Fruit fly (Drosophila melanogaster) whole organism, embryonic: ENCODE measurements around the gene dally.

Source experiments
- CG10543 ChIP-seq: fragments of 200-800 bp; sonication (Bioruptor generic); optimal IDR thresholded peaks from 3 replicates; lab custom pipeline; 2017; ENCODE audit warnings: missing biosample characterization, mild to moderate bottlenecking, missing genetic modification characterization, moderate library complexity
- CG11093 ChIP-seq: fragments of 200-800 bp; sonication (Bioruptor generic); IDR thresholded peaks from 3 replicates; pipeline ENCODE4 v1.3.6; 2022; ENCODE audit warnings: missing biosample characterization, missing genetic modification characterization
- CG11456 ChIP-seq: fragments of 200-800 bp; sonication (Bioruptor generic); IDR thresholded peaks from 3 replicates; pipeline ENCODE4 v1.3.6; 2022; ENCODE audit warnings: missing biosample characterization, missing genetic modification characterization
- CG12071 ChIP-seq: fragments of 200-800 bp; sonication (Bioruptor generic); optimal IDR thresholded peaks from 3 replicates; lab custom pipeline; 2018; ENCODE audit warnings: missing biosample characterization, mild to moderate bottlenecking, missing genetic modification characterization
- CG12236 ChIP-seq: fragments of 200-800 bp; sonication (Bioruptor generic); optimal IDR thresholded peaks from 2 replicates; lab custom pipeline; 2016; ENCODE audit warnings: missing biosample characterization, missing genetic modification characterization
- CG12659 ChIP-seq: fragments of 200-800 bp; sonication (Bioruptor generic); optimal IDR thresholded peaks from 3 replicates; lab custom pipeline; 2017; ENCODE audit warnings: mild to moderate bottlenecking, missing biosample characterization, missing genetic modification reagents, missing genetic modification characterization
- CG13296 ChIP-seq: fragments of 200-800 bp; sonication (Bioruptor generic); optimal IDR thresholded peaks from 3 replicates; lab custom pipeline; 2018; ENCODE audit warnings: missing biosample characterization, mild to moderate bottlenecking, missing genetic modification characterization
- CG15696 ChIP-seq: fragments of 200-800 bp; sonication (Bioruptor generic); optimal IDR thresholded peaks from 2 replicates; lab custom pipeline; 2019; ENCODE audit warnings: missing biosample characterization, mild to moderate bottlenecking, missing genetic modification characterization, moderate library complexity
- CG1603 ChIP-seq: fragments of 200-800 bp; sonication (Bioruptor generic); optimal IDR thresholded peaks from 2 replicates; lab custom pipeline; 2019; ENCODE audit warnings: missing biosample characterization, mild to moderate bottlenecking, missing genetic modification characterization, moderate library complexity
- CG2116 ChIP-seq: fragments of 200-800 bp; sonication (Bioruptor generic); optimal IDR thresholded peaks from 3 replicates; lab custom pipeline; 2018; ENCODE audit warnings: missing biosample characterization, mild to moderate bottlenecking, missing genetic modification characterization
- CG2678 ChIP-seq: fragments of 200-800 bp; sonication (Bioruptor generic); optimal IDR thresholded peaks from 3 replicates; lab custom pipeline; 2019; ENCODE audit warnings: missing biosample characterization, mild to moderate bottlenecking, missing genetic modification characterization, moderate library complexity
- CG2875 ChIP-seq: fragments of 200-800 bp; sonication (Bioruptor generic); optimal IDR thresholded peaks from 2 replicates; lab custom pipeline; 2017; ENCODE audit warnings: missing biosample characterization, mild to moderate bottlenecking, missing genetic modification characterization, missing genetic modification reagents
- CG31365 ChIP-seq: fragments of 200-800 bp; sonication (Bioruptor generic); optimal IDR thresholded peaks from 2 replicates; lab custom pipeline; 2018; ENCODE audit warnings: missing biosample characterization, mild to moderate bottlenecking, missing genetic modification characterization
- CG4404 ChIP-seq: fragments of 200-800 bp; sonication (Bioruptor generic); IDR thresholded peaks from 2 replicates; pipeline ENCODE4 v1.3.6; 2022; ENCODE audit warnings: missing biosample characterization, missing genetic modification characterization
- CG4707 ChIP-seq: fragments of 200-800 bp; sonication (Bioruptor generic); optimal IDR thresholded peaks from 2 replicates; lab custom pipeline; 2018; ENCODE audit warnings: missing biosample characterization, mild to moderate bottlenecking, missing genetic modification characterization, moderate library complexity
- CG5180 ChIP-seq: fragments of 200-800 bp; sonication (Bioruptor generic); optimal IDR thresholded peaks from 3 replicates; lab custom pipeline; 2017; ENCODE audit warnings: missing biosample characterization, missing genetic modification characterization, mild to moderate bottlenecking, moderate library complexity, missing genetic modification reagents
- CG6254 ChIP-seq: fragments of 200-800 bp; sonication (Bioruptor generic); optimal IDR thresholded peaks from 3 replicates; lab custom pipeline; 2017; ENCODE audit warnings: mild to moderate bottlenecking, missing biosample characterization, missing genetic modification reagents, missing genetic modification characterization
- CG6813 ChIP-seq: fragments of 200-800 bp; sonication (Bioruptor generic); optimal IDR thresholded peaks from 2 replicates; lab custom pipeline; 2017; ENCODE audit warnings: missing biosample characterization, missing genetic modification characterization, mild to moderate bottlenecking, moderate library complexity, missing genetic modification reagents
- CG7271 ChIP-seq: fragments of 200-800 bp; sonication (Bioruptor generic); optimal IDR thresholded peaks from 2 replicates; lab custom pipeline; 2018; ENCODE audit warnings: missing biosample characterization, mild to moderate bottlenecking, missing genetic modification characterization, moderate library complexity
- CG7556 ChIP-seq: fragments of 200-800 bp; sonication (Bioruptor generic); optimal IDR thresholded peaks from 2 replicates; lab custom pipeline; 2017; ENCODE audit warnings: missing biosample characterization, mild to moderate bottlenecking, missing genetic modification characterization
- CG9215 ChIP-seq: fragments of 200-800 bp; sonication (Bioruptor generic); IDR thresholded peaks from 2 replicates; pipeline ENCODE4 v1.3.6; 2022; ENCODE audit warnings: missing biosample characterization, missing genetic modification characterization
- CG9609 ChIP-seq: fragments of 200-800 bp; sonication (Bioruptor generic); optimal IDR thresholded peaks from 3 replicates; lab custom pipeline; 2016; ENCODE audit warnings: missing biosample characterization, missing genetic modification characterization
- CTCF ChIP-seq: fragments of 200-800 bp; sonication (Bioruptor generic); optimal IDR thresholded peaks from 2 replicates; lab custom pipeline; 2017; ENCODE audit warnings: missing biosample characterization, mild to moderate bottlenecking, missing genetic modification characterization, moderate library complexity
- CrebB ChIP-seq: fragments of 200-800 bp; sonication (Bioruptor generic); optimal IDR thresholded peaks from 3 replicates; lab custom pipeline; 2018; ENCODE audit warnings: missing biosample characterization, mild to moderate bottlenecking, missing genetic modification characterization
- Dll ChIP-seq: fragments of 200-800 bp; sonication (Bioruptor generic); IDR thresholded peaks from 4 replicates; pipeline ENCODE4 v1.3.6; 2022; ENCODE audit warnings: missing biosample characterization, missing genetic modification characterization; ENCODE audit not compliant: partially characterized antibody
- Dp ChIP-seq: fragments of 200-800 bp; sonication (Bioruptor generic); optimal IDR thresholded peaks from 2 replicates; lab custom pipeline; 2018; ENCODE audit warnings: missing biosample characterization, mild to moderate bottlenecking, missing genetic modification characterization, moderate library complexity
- H2.0 ChIP-seq: fragments of 200-800 bp; sonication (Bioruptor generic); IDR thresholded peaks from 2 replicates; pipeline ENCODE4 v1.3.6; 2022; ENCODE audit warnings: missing biosample characterization, missing genetic modification characterization
- HHEX ChIP-seq: fragments of 200-800 bp; sonication (Bioruptor generic); optimal IDR thresholded peaks from 3 replicates; lab custom pipeline; 2017; ENCODE audit warnings: missing biosample characterization, mild to moderate bottlenecking, missing genetic modification characterization, missing genetic modification reagents
- HLH3B ChIP-seq: fragments of 200-800 bp; sonication (Bioruptor generic); IDR thresholded peaks from 2 replicates; pipeline ENCODE4 v1.3.6; 2022; ENCODE audit warnings: missing biosample characterization, missing genetic modification characterization
- Jarid2 ChIP-seq: fragments of 200-800 bp; sonication (Bioruptor generic); optimal IDR thresholded peaks from 3 replicates; lab custom pipeline; 2017; ENCODE audit warnings: mild to moderate bottlenecking, missing biosample characterization, missing genetic modification reagents, missing genetic modification characterization
- NC2α ChIP-seq: fragments of 200-800 bp; sonication (Bioruptor generic); optimal IDR thresholded peaks from 2 replicates; lab custom pipeline; 2016; ENCODE audit warnings: missing biosample characterization, missing genetic modification characterization
- Sin3A ChIP-seq: fragments of >200 bp; optimal IDR thresholded peaks from 2 replicates; lab custom pipeline; 2018
- Sox100B ChIP-seq: fragments of 200-800 bp; sonication (Bioruptor generic); optimal IDR thresholded peaks from 3 replicates; lab custom pipeline; 2018; ENCODE audit warnings: missing biosample characterization, mild to moderate bottlenecking, missing genetic modification characterization
- Stat92E ChIP-seq, 3 experiments: fragments of >200 bp in 2 of 3; fragments of 200-800 bp in 1 of 3; sonication (Bioruptor generic) in 1 of 3; optimal IDR thresholded peaks; 2 replicates each; lab custom pipeline; 2017 to 2019; ENCODE audit warnings: missing biosample characterization in 3 of 3, missing genetic modification characterization in 3 of 3, mild to moderate bottlenecking in 1 of 3, moderate library complexity in 1 of 3
- ac ChIP-seq: fragments of 200-800 bp; sonication (Bioruptor generic); optimal IDR thresholded peaks from 3 replicates; lab custom pipeline; 2017; ENCODE audit warnings: missing biosample characterization, mild to moderate bottlenecking, missing genetic modification characterization
- ase ChIP-seq: fragments of 200-800 bp; sonication (Bioruptor generic); IDR thresholded peaks from 3 replicates; pipeline ENCODE4 v1.3.6; 2022; ENCODE audit warnings: missing biosample characterization, missing genetic modification characterization
- caup ChIP-seq: fragments of 200-800 bp; sonication (Bioruptor generic); optimal IDR thresholded peaks from 3 replicates; lab custom pipeline; 2017; ENCODE audit warnings: missing biosample characterization, mild to moderate bottlenecking, missing genetic modification characterization, moderate library complexity; ENCODE audit not compliant: severe bottlenecking
- cg ChIP-seq: fragments of 200-800 bp; sonication (Bioruptor generic); optimal IDR thresholded peaks from 3 replicates; lab custom pipeline; 2019; ENCODE audit warnings: missing biosample characterization, mild to moderate bottlenecking, missing genetic modification characterization, moderate library complexity
- dm ChIP-seq: fragments of 200-800 bp; sonication (Bioruptor generic); optimal IDR thresholded peaks from 3 replicates; lab custom pipeline; 2016; ENCODE audit warnings: missing biosample characterization, missing genetic modification characterization
- grau ChIP-seq: fragments of 200-800 bp; optimal IDR thresholded peaks from 3 replicates; lab custom pipeline; 2019; ENCODE audit warnings: missing biosample characterization, mild to moderate bottlenecking, missing genetic modification characterization, moderate library complexity
- gsb-n ChIP-seq: fragments of 200-800 bp; sonication (Bioruptor generic); optimal IDR thresholded peaks from 3 replicates; lab custom pipeline; 2018; ENCODE audit warnings: missing biosample characterization, mild to moderate bottlenecking, missing genetic modification characterization
- lola ChIP-seq, 3 experiments: fragments of >200 bp in 2 of 3; fragments of 200-800 bp in 1 of 3; sonication (Bioruptor generic) in 1 of 3; optimal IDR thresholded peaks; 2 replicates each; lab custom pipeline; 2017 to 2019; ENCODE audit warnings: missing biosample characterization in 3 of 3, missing genetic modification characterization in 3 of 3, mild to moderate bottlenecking in 1 of 3, moderate library complexity in 1 of 3
- peb ChIP-seq: fragments of 200-800 bp; sonication (Bioruptor generic); IDR thresholded peaks from 2 replicates; pipeline ENCODE4 v1.3.6; 2022; ENCODE audit warnings: missing biosample characterization, missing genetic modification characterization
- pita ChIP-seq: fragments of 200-800 bp; sonication (Bioruptor generic); optimal IDR thresholded peaks from 2 replicates; lab custom pipeline; 2017; ENCODE audit warnings: missing biosample characterization, mild to moderate bottlenecking, missing genetic modification characterization
- row ChIP-seq: fragments of 200-800 bp; sonication (Bioruptor generic); IDR thresholded peaks from 3 replicates; pipeline ENCODE4 v1.3.6; 2022; ENCODE audit warnings: missing biosample characterization, missing genetic modification characterization
- sens ChIP-seq: fragments of 200-800 bp; sonication (Bioruptor generic); peaks from one replicate; lab custom pipeline; 2016; ENCODE audit warnings: missing biosample characterization, missing genetic modification characterization
- so ChIP-seq: fragments of 200-800 bp; sonication (Bioruptor generic); IDR thresholded peaks from 3 replicates; pipeline ENCODE4 v1.3.6; 2022; ENCODE audit warnings: missing biosample characterization, missing genetic modification characterization
- sqz ChIP-seq: fragments of 200-800 bp; sonication (Bioruptor generic); optimal IDR thresholded peaks from 3 replicates; lab custom pipeline; 2018; ENCODE audit warnings: missing biosample characterization, mild to moderate bottlenecking, missing genetic modification characterization
- tll ChIP-seq, 2 experiments: fragments of 200-800 bp in 1 of 2; fragments of >200 bp in 1 of 2; sonication (Bioruptor generic) in 1 of 2; optimal IDR thresholded peaks; 2 replicates each; lab custom pipeline; 2017 to 2019; ENCODE audit warnings: missing biosample characterization in 2 of 2, missing genetic modification characterization in 2 of 2, mild to moderate bottlenecking in 1 of 2, moderate library complexity in 1 of 2
- wdn ChIP-seq: fragments of 200-800 bp; sonication (Bioruptor generic); IDR thresholded peaks from 2 replicates; pipeline ENCODE4 v1.3.6; 2022; ENCODE audit warnings: missing biosample characterization, missing genetic modification characterization
- zfh1 ChIP-seq: fragments of 200-800 bp; sonication (Bioruptor generic); IDR thresholded peaks from 3 replicates; pipeline ENCODE4 v1.3.6; 2022; ENCODE audit warnings: missing biosample characterization, missing genetic modification characterization

dally gene

dm6 chr3L:8925679-8926078 lies 98.4 kb downstream of the dally start (continued):
- TF ChIP-seq CG7271 (tag; lab: Kevin White, UChicago) (peak; percentile 30), CG12659 (peak; percentile 3), so (GFP tag; lab: Robert Waterston, UW) (no peak), CG2678 (peak; percentile 67), caup (GFP tag; lab: Kevin White, UChicago) (no peak), lola (GFP tag; optimal IDR thresholded peaks at IDR 0.05; lab: Kevin White, UChicago) (peak in 1 of 3 experiments; percentile 38), CG12236 (GFP tag; lab: Kevin White, UChicago) (peak; percentile 21), CG11456 (GFP tag; lab: Robert Waterston, UW) (no peak), H2.0 (GFP tag; lab: Robert Waterston, UW) (no peak), CG7556 (peak; percentile 10), NC2α (GFP tag; lab: Kevin White, UChicago) (no peak), CG11093 (GFP tag; lab: Robert Waterston, UW) (no peak; the same call in 2 of the 3 replicates), CG5180 (GFP tag; lab: Kevin White, UChicago) (peak; percentile 9), CG31365 (tag; lab: Kevin White, UChicago) (peak; percentile 5), CG9609 (no peak), CG4707 (GFP tag; lab: Kevin White, UChicago) (peak; percentile 67), dm (GFP tag; lab: Kevin White, UChicago) (no peak), HHEX (peak; percentile 28), Dp (GFP tag; lab: Kevin White, UChicago) (no peak), sqz (GFP tag; lab: Kevin White, UChicago) (peak; percentile 14), CG1603 (tag; lab: Kevin White, UChicago) (peak; percentile 14), CG6813 (GFP tag; lab: Kevin White, UChicago) (peak; percentile 48), Jarid2 (GFP tag; lab: Kevin White, UChicago) (peak; percentile 7), tll (GFP tag; optimal IDR thresholded peaks at IDR 0.05; lab: Kevin White, UChicago) (no peak), Sox100B (GFP tag; lab: Kevin White, UChicago) (peak; percentile 60), ac (GFP tag; lab: Kevin White, UChicago) (no peak), zfh1 (GFP tag; lab: Robert Waterston, UW) (peak; percentile 39; the same call in 1 of the 3 replicates), cg (GFP tag; lab: Kevin White, UChicago) (no peak), Dll (no peak), CG15696 (tag; lab: Kevin White, UChicago) (peak; percentile 33), row (GFP tag; lab: Robert Waterston, UW) (no peak), CTCF (GFP tag; lab: Kevin White, UChicago) (no peak), CrebB (no peak), CG2116 (GFP tag; lab: Kevin White, UChicago) (peak; percentile 17), CG6254 (peak; percentile 58), CG2875 (GFP tag; lab: Kevin White, UChicago) (peak; percentile 83), gsb-n (peak; percentile 66), sens (GFP tag; lab: Kevin White, UChicago) (peak; percentile 85), ase (no peak), Stat92E (GFP tag; optimal IDR thresholded peaks at IDR 0.05; lab: Kevin White, UChicago) (peak in 1 of 3 experiments; percentile 47), CG4404 (no peak), CG12071 (GFP tag; lab: Kevin White, UChicago) (no peak), CG13296 (no peak), pita (no peak), wdn (no peak), Sin3A (lab: Kevin White, UChicago) (no peak), grau (tag; lab: Kevin White, UChicago) (no peak), CG9215 (GFP tag; lab: Robert Waterston, UW) (no peak), CG10543 (no peak), HLH3B (peak; percentile 42; the same call in 1 of the 2 replicates), peb (GFP tag; lab: Robert Waterston, UW) (no peak)
